Worm (Caenorhabditis elegans): ENCODE data around the gene alr-1.

alr-1 gene

DNA sequence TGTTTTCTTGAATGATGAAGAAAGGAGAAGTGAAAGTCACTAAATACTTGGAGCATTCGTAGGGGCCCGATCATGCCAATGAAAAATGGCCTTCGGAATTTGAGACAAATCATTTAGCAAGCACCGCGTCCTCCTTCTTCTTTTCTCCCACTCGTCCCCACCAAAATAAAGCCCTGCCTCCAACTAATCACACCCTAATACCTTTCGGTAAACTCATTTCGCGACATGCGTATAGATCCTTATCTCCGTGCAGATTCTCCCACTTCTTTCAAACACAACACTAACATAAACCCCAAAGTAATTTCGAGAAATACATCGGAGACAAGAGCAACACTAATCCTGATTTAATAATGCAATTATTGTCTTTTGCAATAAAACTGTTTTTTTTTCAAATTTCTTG is 12.2 kb upstream of the alr-1 start:
- TF ChIP-seq egl-27 (tag; optimal IDR thresholded peaks at IDR 0.05) (no peak), elt-1 (tag; optimal IDR thresholded peaks at IDR 0.05) (peak; percentile 78), lin-39 (tag; optimal IDR thresholded peaks at IDR 0.05) (peak; percentile 60)

DNA sequence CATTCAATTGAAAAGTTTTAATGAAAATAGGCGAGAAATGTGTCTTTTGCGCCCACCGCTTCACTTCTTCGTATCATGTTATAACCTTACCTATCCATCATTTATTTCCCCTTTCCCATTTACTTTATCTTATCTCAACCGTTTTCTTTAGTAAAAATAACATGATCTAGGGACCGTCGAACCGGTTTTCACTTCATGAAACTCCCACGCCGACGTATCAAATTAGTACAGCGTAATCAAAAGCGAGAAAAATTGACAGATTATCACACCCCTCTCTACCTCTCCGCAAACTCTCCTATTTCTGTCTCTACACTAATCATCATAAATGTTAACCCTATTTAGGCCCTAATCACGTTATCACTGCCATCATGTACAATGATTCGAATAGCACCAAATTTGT is 11.6 kb upstream of the alr-1 start:
- TF ChIP-seq ztf-11 (tag; optimal IDR thresholded peaks at IDR 0.05) (no peak), elt-3 (tag; optimal IDR thresholded peaks at IDR 0.05) (peak in 2 of 3 experiments; percentile 70 to 93), nhr-23 (tag; optimal IDR thresholded peaks at IDR 0.05) (peak; percentile 47), nhr-43 (tag; optimal IDR thresholded peaks at IDR 0.05; ENCODE audit: poor library complexity, severe bottlenecking) (peak; percentile 29), elt-2 (tag; optimal IDR thresholded peaks at IDR 0.05) (peak; percentile 20)

DNA sequence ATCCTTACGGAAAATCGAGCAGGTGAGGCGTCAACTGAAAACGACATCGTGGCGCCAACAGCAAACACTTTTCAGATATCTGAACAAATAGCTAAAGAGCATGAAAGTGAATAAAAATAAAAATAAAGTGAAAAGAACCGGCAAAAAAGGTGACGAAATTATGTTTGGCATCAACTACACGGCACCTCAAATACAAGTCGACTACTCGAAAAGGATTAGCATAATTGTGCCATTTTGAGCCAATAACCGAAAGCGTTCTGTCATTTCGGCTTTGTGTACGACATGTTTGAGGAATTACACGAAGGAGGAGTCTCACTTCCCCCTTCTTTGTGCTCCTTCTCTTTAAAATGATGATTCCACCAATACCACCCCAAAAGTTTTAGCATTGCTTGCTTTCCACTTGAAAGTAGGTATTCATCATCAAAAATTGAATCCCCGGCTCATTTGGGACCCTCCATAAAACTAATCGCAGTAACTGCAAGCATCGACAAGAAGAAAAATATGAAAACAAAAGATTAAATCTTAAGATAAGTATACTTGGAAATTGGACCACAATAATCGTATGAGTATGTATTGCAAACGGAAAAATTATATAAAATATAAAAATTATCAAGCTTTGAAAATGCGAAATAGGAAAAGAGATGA is 9.5 kb upstream of the alr-1 start:
- TF ChIP-seq nhr-237 (tag; optimal IDR thresholded peaks at IDR 0.05), result no peak
- no peak for TF ChIP-seq egl-27 (tag; optimal IDR thresholded peaks at IDR 0.05)
- no peak for TF ChIP-seq ztf-4 (tag; optimal IDR thresholded peaks at IDR 0.05)
- TF ChIP-seq ceh-16 (tag; optimal IDR thresholded peaks at IDR 0.05), result no peak
- no peak for TF ChIP-seq tbx-2 (tag; optimal IDR thresholded peaks at IDR 0.05)
- no peak for TF ChIP-seq lin-39 (tag; optimal IDR thresholded peaks at IDR 0.05)
- no peak for TF ChIP-seq ZK546.5 (tag; optimal IDR thresholded peaks at IDR 0.05)
- no peak for TF ChIP-seq eor-1 (tag; optimal IDR thresholded peaks at IDR 0.05)
- TF ChIP-seq nhr-67 (tag; optimal IDR thresholded peaks at IDR 0.05), result no peak

ce11 chrX:11132260-11132659 is 6.8 kb upstream of the alr-1 start:
- no peak for TF ChIP-seq tbx-2 (tag; optimal IDR thresholded peaks at IDR 0.05)
- no peak for TF ChIP-seq elt-3 (tag; optimal IDR thresholded peaks at IDR 0.05)
- TF ChIP-seq snpc-4 (tag; optimal IDR thresholded peaks at IDR 0.05), result no peak
- no peak for TF ChIP-seq lin-15B (tag; optimal IDR thresholded peaks at IDR 0.05)
- TF ChIP-seq pha-4 (tag; optimal IDR thresholded peaks at IDR 0.05), result peak; percentile 51
- no peak for TF ChIP-seq nhr-11 (tag; optimal IDR thresholded peaks at IDR 0.05)
- TF ChIP-seq pqm-1 (tag; optimal IDR thresholded peaks at IDR 0.05), result peak; percentile 51
- peak; percentile 78 for TF ChIP-seq elt-2 (tag; optimal IDR thresholded peaks at IDR 0.05)

DNA sequence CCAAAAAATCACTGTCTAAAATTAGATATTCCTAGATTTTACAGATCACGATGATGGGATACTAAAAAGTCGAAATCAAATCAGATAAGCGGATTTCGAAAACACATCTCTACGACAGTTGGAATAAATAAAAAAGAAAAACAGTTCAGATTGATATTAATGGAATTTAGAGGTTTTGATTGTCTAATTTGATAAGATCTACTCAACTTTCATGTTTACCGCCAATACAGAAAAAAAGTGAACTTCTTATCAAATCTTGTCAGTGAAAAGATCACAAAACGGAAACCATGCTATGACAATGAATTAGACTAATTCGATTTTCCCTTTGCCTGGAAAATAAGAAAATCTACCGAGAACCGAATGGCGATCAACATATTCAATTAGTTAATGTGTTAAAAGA is 839 bp upstream of the alr-1 start:
- no peak for TF ChIP-seq lin-39 (tag; optimal IDR thresholded peaks at IDR 0.05)
- no peak for TF ChIP-seq nhr-77 (tag; optimal IDR thresholded peaks at IDR 0.05)

DNA sequence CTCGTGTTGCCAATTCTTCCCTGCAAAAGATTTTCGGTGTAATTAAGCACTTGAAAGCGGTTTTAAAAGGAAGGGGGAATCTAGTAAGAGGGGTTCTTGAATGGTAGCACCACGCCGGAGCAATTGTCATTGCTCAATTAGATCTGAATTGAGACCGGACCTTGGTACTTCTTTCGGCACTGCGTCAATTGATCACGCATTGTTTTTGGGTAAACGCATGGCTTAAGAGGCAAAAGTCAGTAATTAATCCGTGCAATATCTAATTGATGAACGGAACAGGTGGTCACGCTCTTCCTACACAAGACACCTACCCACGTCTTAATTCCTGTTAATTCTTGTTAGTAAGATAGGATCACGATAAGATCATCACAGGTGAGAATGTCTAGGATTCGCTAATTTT is 1.4 kb downstream of the alr-1 start:
- TF ChIP-seq ceh-16 (tag; optimal IDR thresholded peaks at IDR 0.05) (no peak), ztf-4 (tag; optimal IDR thresholded peaks at IDR 0.05) (no peak), mml-1 (tag; optimal IDR thresholded peaks at IDR 0.05) (no peak), nhr-43 (tag; optimal IDR thresholded peaks at IDR 0.05; ENCODE audit: poor library complexity, severe bottlenecking) (no peak), egl-27 (tag; optimal IDR thresholded peaks at IDR 0.05) (no peak), nhr-67 (tag; optimal IDR thresholded peaks at IDR 0.05) (no peak), snpc-4 (tag; optimal IDR thresholded peaks at IDR 0.05) (no peak), unc-62 (GFP tag; optimal IDR thresholded peaks at IDR 0.05) (no peak), ceh-82 (tag; optimal IDR thresholded peaks at IDR 0.05) (no peak), daf-12 (tag; optimal IDR thresholded peaks at IDR 0.05) (no peak), ceh-9 (tag; optimal IDR thresholded peaks at IDR 0.05) (no peak), nhr-28 (tag; optimal IDR thresholded peaks at IDR 0.05) (no peak), R02D3.7 (tag; optimal IDR thresholded peaks at IDR 0.05) (no peak), nhr-23 (tag; optimal IDR thresholded peaks at IDR 0.05) (no peak), zag-1 (tag; optimal IDR thresholded peaks at IDR 0.05) (no peak), unc-39 (tag; optimal IDR thresholded peaks at IDR 0.05) (no peak), ztf-11 (tag; optimal IDR thresholded peaks at IDR 0.05) (no peak), nhr-11 (tag; optimal IDR thresholded peaks at IDR 0.05) (no peak), ZK546.5 (tag; optimal IDR thresholded peaks at IDR 0.05) (no peak), ama-1 (optimal IDR thresholded peaks at IDR 0.05) (no peak)

Measured in whole organism, L3 larva.